Worm (Caenorhabditis elegans) whole organism, L4/young adult: ENCODE measurements around the gene F10E9.3.

Experiments
- W03F9.2 ChIP-seq: fragments of 150-350 bp; optimal IDR thresholded peaks from 2 replicates; lab custom pipeline; 2014; ENCODE audit warnings: missing biosample characterization, missing genetic modification characterization
- dao-5 ChIP-seq: sonication (generic microtip); optimal IDR thresholded peaks from 2 replicates; lab custom pipeline; 2016; ENCODE audit warnings: missing genotype, missing genetic modification characterization, moderate library complexity, missing compliant biosample characterization
- him-1 ChIP-seq: sonication (generic microtip); optimal IDR thresholded peaks from 2 replicates; lab custom pipeline; 2016; ENCODE audit warnings: missing genotype, missing genetic modification reagents, missing genetic modification characterization, missing compliant biosample characterization

DNA sequence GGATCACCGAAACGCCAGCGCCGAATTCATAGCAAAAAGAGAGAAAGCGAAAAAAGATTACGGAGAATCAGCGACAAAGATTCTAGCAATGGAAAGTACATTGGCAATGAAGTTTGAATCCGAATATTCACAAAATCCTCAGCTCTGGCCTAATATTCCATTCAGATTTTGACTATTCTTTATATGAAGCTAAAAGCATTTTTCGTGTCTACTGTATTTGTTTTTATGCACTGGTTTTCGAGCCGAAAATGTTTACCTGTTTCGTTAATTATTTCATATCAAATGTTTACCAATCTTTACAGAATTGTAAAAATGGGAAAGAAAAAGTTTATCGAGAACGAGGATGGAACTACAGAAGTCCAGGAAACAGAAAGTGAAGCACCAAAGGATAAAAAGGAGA lies 2.6 kb upstream of the F10E9.3 start, which contains the start of gene F10E9.4:
- TF ChIP-seq W03F9.2 (tag; lab: Kevin White, UChicago) (no peak), him-1 (tag; lab: Kevin White, UChicago) (no peak), dao-5 (tag; lab: Kevin White, UChicago) (no peak)
